Worm (Caenorhabditis elegans) whole organism, L4 larva: ENCODE data around the gene T06E4.21.

ENCODE experiments used
- Y5F2A.4 ChIP-seq: fragments of 200-800 bp; sonication (Bioruptor generic); optimal IDR thresholded peaks from 2 replicates; lab custom pipeline; 2018; ENCODE audit warnings: mild to moderate bottlenecking, missing genetic modification characterization, missing compliant biosample characterization
- nhr-28 ChIP-seq: fragments of 150-350 bp; optimal IDR thresholded peaks from 2 replicates; lab custom pipeline; 2014; ENCODE audit warnings: missing biosample characterization, missing genetic modification characterization
- nhr-77 ChIP-seq: fragments of 150-350 bp; optimal IDR thresholded peaks from 2 replicates; lab custom pipeline; 2014; ENCODE audit warnings: missing biosample characterization, missing genetic modification characterization
- pqm-1 ChIP-seq: sonication (generic microtip); optimal IDR thresholded peaks from 2 replicates; lab custom pipeline; 2017; ENCODE audit warnings: missing biosample characterization, missing genetic modification characterization
- snpc-4 ChIP-seq: fragments of 150-350 bp; optimal IDR thresholded peaks from 2 replicates; lab custom pipeline; 2014; ENCODE audit warnings: missing biosample characterization, missing genetic modification characterization
- ztf-11 ChIP-seq: fragments of 150-350 bp; optimal IDR thresholded peaks from 2 replicates; lab custom pipeline; 2014; ENCODE audit warnings: missing biosample characterization, missing genetic modification characterization
- ztf-7 ChIP-seq: fragments of 150-350 bp; optimal IDR thresholded peaks from 2 replicates; lab custom pipeline; 2014; ENCODE audit warnings: missing biosample characterization, missing genetic modification characterization

- TF ChIP-seq snpc-4 (no peak), nhr-77 (tag; lab: Kevin White, UChicago) (no peak), ztf-11 (no peak), pqm-1 (tag; lab: Kevin White, UChicago) (no peak), nhr-28 (tag; lab: Kevin White, UChicago) (peak; percentile 63), ztf-7 (tag; lab: Kevin White, UChicago) (no peak), Y5F2A.4 (no peak)
Observed at ce11 chrV:9690728-9691127, 39.3 kb downstream of the T06E4.21 start.
